Worm (Caenorhabditis elegans): Measurements from ENCODE around the gene ZC449.2.

Gene ZC449.2

DNA sequence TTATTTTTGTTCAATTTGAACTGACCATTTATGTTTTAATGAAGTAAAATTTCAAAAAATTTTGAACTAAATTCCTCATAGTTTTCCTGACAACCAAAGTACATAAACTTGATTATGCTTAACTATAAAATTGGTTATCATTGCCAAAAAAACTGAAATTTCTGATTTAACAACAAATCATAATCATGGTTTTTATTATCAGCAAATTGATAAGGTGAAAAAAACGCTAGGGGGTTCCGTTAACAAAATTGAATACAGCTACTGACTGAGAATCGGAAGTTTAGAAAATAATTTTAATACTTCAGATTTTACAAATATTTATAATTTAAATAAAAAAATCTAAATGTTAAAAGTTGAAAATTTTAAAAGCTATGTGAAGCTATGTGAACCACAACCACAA is 14.1 kb upstream of the ZC449.2 start:
- no peak for TF ChIP-seq nhr-11 (tag; optimal IDR thresholded peaks at IDR 0.05)
- peak; percentile 64 for TF ChIP-seq elt-2 (tag; optimal IDR thresholded peaks at IDR 0.05)
- TF ChIP-seq pha-4 (tag; optimal IDR thresholded peaks at IDR 0.05): peak; percentile 14

DNA sequence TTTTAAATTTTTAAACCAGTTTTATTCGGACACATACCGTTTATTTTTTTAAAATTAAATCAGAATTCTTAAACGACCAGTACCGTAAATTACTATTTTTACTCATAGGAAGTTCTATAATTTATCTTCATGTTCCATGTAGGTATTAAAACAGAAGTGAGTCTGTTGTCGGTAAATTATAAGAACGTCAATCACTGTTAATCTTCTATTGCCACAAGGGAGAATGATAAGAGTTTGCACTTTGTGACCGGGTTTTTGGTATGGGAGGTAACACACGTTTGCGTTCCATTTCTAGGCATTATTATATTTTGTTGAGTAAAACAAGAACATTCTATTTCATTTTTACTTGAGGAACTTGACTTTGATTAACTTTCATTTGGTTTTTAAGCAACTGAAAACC is 12.1 kb upstream of the ZC449.2 start, which contains the start of gene hsd-3:
Gene hsd-3, plus strand, starts transcription at position 301 of the 400 bp plus-strand sequence.
- TF ChIP-seq eor-1 (tag; optimal IDR thresholded peaks at IDR 0.05) (no peak), ztf-11 (tag; optimal IDR thresholded peaks at IDR 0.05) (no peak), jun-1 (tag; optimal IDR thresholded peaks at IDR 0.05) (no peak), nhr-23 (tag; optimal IDR thresholded peaks at IDR 0.05) (no peak), skn-1 (tag; optimal IDR thresholded peaks at IDR 0.05) (no peak), nhr-12 (tag; optimal IDR thresholded peaks at IDR 0.05) (no peak), nhr-67 (tag; optimal IDR thresholded peaks at IDR 0.05) (no peak), snpc-4 (tag; optimal IDR thresholded peaks at IDR 0.05) (no peak), lin-39 (tag; optimal IDR thresholded peaks at IDR 0.05) (no peak), lsy-12 (tag; optimal IDR thresholded peaks at IDR 0.05) (no peak), ztf-4 (tag; optimal IDR thresholded peaks at IDR 0.05) (no peak), egl-5 (tag; optimal IDR thresholded peaks at IDR 0.05) (no peak), aly-2 (tag; optimal IDR thresholded peaks at IDR 0.05) (no peak), hmg-11 (tag; optimal IDR thresholded peaks at IDR 0.05) (no peak), pqm-1 (tag; optimal IDR thresholded peaks at IDR 0.05) (no peak), daf-12 (tag; optimal IDR thresholded peaks at IDR 0.05) (no peak)

- no peak for TF ChIP-seq nfya-1 (tag; optimal IDR thresholded peaks at IDR 0.05; ENCODE audit: insufficient read depth)
- no peak for TF ChIP-seq unc-39 (tag; optimal IDR thresholded peaks at IDR 0.05)
- TF ChIP-seq hmg-11 (tag; optimal IDR thresholded peaks at IDR 0.05): no peak
- TF ChIP-seq ceh-28 (tag; optimal IDR thresholded peaks at IDR 0.05): no peak
- no peak for TF ChIP-seq nhr-11 (tag; optimal IDR thresholded peaks at IDR 0.05)
- TF ChIP-seq fkh-10 (GFP tag; optimal IDR thresholded peaks at IDR 0.05): no peak
- TF ChIP-seq ceh-16 (tag; optimal IDR thresholded peaks at IDR 0.05): no peak
- TF ChIP-seq zag-1 (tag; optimal IDR thresholded peaks at IDR 0.05): no peak
- TF ChIP-seq pha-4 (tag; optimal IDR thresholded peaks at IDR 0.05): peak; percentile 10
- TF ChIP-seq nhr-43 (tag; optimal IDR thresholded peaks at IDR 0.05; ENCODE audit: poor library complexity, severe bottlenecking): no peak
- no peak for TF ChIP-seq ceh-9 (tag; optimal IDR thresholded peaks at IDR 0.05)
- TF ChIP-seq elt-2 (tag; optimal IDR thresholded peaks at IDR 0.05): peak; percentile 51
These were observed 7.3 kb upstream of the ZC449.2 start, which contains the start of gene ZC449.7 for ce11 chrX:5013826-5014225. Gene ZC449.7, plus strand, starts transcription at chrX:5014074.

- TF ChIP-seq nhr-43 (tag; optimal IDR thresholded peaks at IDR 0.05; ENCODE audit: poor library complexity, severe bottlenecking): no peak
These were observed 5.3 kb upstream of the ZC449.2 start, which contains the start of gene ZC449.8 for ce11 chrX:5015775-5016174. Gene ZC449.8, plus strand, starts transcription at chrX:5016075.

DNA sequence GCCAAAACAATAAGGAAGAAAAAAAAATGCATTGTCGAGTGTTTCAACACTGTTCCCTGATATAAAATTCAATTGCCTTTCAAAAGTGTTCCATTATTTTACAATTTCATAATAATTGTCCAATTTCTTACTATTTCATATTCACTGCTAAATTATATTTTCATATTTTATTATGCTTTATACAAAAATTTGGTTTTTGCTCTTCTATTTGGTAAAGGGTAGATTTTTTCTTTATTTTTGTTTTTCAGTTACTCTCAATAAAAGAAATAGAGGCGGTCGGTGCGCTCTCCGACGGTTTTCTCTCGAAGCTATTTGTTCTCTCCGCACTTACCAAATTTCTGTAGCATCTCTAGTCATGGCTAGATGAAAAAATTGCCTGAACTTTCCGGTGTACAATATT is 3.5 kb upstream of the ZC449.2 start, which contains the start of gene sek-3:
Gene sek-3, plus strand, starts transcription at position 301 of the 400 bp plus-strand sequence.
- TF ChIP-seq ztf-11 (tag; optimal IDR thresholded peaks at IDR 0.05) (no peak), unc-39 (tag; optimal IDR thresholded peaks at IDR 0.05) (no peak), nhr-25 (tag; optimal IDR thresholded peaks at IDR 0.05) (no peak), nhr-67 (tag; optimal IDR thresholded peaks at IDR 0.05) (no peak), ceh-9 (tag; optimal IDR thresholded peaks at IDR 0.05) (no peak), elt-2 (tag; optimal IDR thresholded peaks at IDR 0.05) (no peak), ceh-82 (tag; optimal IDR thresholded peaks at IDR 0.05) (no peak), lsy-12 (tag; optimal IDR thresholded peaks at IDR 0.05) (no peak), daf-12 (tag; optimal IDR thresholded peaks at IDR 0.05) (no peak), ceh-16 (tag; optimal IDR thresholded peaks at IDR 0.05) (no peak), mdl-1 (tag; optimal IDR thresholded peaks at IDR 0.05) (no peak), aly-2 (tag; optimal IDR thresholded peaks at IDR 0.05) (no peak), ceh-28 (tag; optimal IDR thresholded peaks at IDR 0.05) (no peak), nhr-76 (tag; optimal IDR thresholded peaks at IDR 0.05) (no peak)

ce11 chrX:5018062-5018653 is 2.9 kb upstream of the ZC449.2 start:
- TF ChIP-seq pqm-1 (tag; optimal IDR thresholded peaks at IDR 0.05) (peak; percentile 27), nhr-23 (tag; optimal IDR thresholded peaks at IDR 0.05) (peak; percentile 47), hmg-11 (tag; optimal IDR thresholded peaks at IDR 0.05) (no peak), snpc-4 (tag; optimal IDR thresholded peaks at IDR 0.05) (peak; percentile 11), aly-2 (tag; optimal IDR thresholded peaks at IDR 0.05) (no peak), nhr-25 (tag; optimal IDR thresholded peaks at IDR 0.05) (peak; percentile 43), pha-4 (tag; optimal IDR thresholded peaks at IDR 0.05) (peak; percentile 58), elt-1 (tag; optimal IDR thresholded peaks at IDR 0.05) (no peak), unc-39 (tag; optimal IDR thresholded peaks at IDR 0.05) (no peak), elt-2 (tag; optimal IDR thresholded peaks at IDR 0.05) (peak; percentile 56), nfya-1 (tag; optimal IDR thresholded peaks at IDR 0.05; ENCODE audit: insufficient read depth) (peak; percentile 19), ceh-9 (tag; optimal IDR thresholded peaks at IDR 0.05) (no peak), fkh-2 (tag; optimal IDR thresholded peaks at IDR 0.05) (no peak), lin-39 (tag; optimal IDR thresholded peaks at IDR 0.05) (peak; percentile 31), lin-15B (tag; optimal IDR thresholded peaks at IDR 0.05) (no peak), ceh-28 (tag; optimal IDR thresholded peaks at IDR 0.05) (peak; percentile 58)

All from whole organism, L3 larva.